Worm (Caenorhabditis elegans): ENCODE results near the gene T10B5.10.

DNA sequence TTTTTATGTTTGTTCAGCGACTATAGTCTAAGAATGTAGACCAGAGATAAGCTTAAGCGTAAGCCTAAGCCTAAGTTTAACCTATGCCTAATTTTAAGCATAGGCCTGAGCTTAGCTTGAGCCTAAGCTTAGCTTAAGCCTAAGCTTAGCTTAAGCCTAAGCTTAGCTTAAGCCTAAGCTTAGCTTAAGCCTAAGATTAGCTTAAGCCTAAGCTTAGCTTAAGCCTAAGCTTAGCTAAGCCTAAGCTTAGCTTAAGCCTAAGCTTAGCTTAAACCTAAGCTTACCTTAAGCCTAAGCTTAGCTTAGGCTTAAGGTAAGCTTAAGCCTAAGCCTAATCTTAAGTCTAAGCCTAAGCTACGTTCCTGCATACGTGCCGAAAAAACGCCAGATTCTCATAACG, 7.5 kb downstream of the T10B5.10 start:
- no peak for TF ChIP-seq duxl-1 (tag; optimal IDR thresholded peaks at IDR 0.05; ENCODE audit: poor library complexity)
- no peak for TF ChIP-seq Y5F2A.4 (GFP tag; optimal IDR thresholded peaks at IDR 0.05)
- no peak for TF ChIP-seq Y48G9A.11 (GFP tag; IDR thresholded peaks at IDR 0.05)
- TF ChIP-seq mdl-1 (tag; optimal IDR thresholded peaks at IDR 0.05) = no peak
- TF ChIP-seq unc-39 (tag; optimal IDR thresholded peaks at IDR 0.05) = no peak
- TF ChIP-seq ceh-82 (tag; optimal IDR thresholded peaks at IDR 0.05) = no peak
- TF ChIP-seq zag-1 (tag; optimal IDR thresholded peaks at IDR 0.05) = no peak
- TF ChIP-seq aly-2 (tag; optimal IDR thresholded peaks at IDR 0.05) = no peak
- no peak for TF ChIP-seq mep-1 (tag; optimal IDR thresholded peaks at IDR 0.05)
- no peak for TF ChIP-seq nhr-11 (tag; optimal IDR thresholded peaks at IDR 0.05)
- TF ChIP-seq fos-1 (tag; optimal IDR thresholded peaks at IDR 0.05) = no peak

Measured in whole organism, L4 larva.